Fruit fly (Drosophila melanogaster) whole organism, embryonic: Measurements from ENCODE around the gene Prp16.
A peak's percentile ranks its signal among the peaks of the same experiment; 100 is the strongest.

Experiments
- Awh ChIP-seq: fragments of 200-800 bp; sonication (Bioruptor generic); IDR thresholded peaks from 2 replicates; pipeline ENCODE4, ENCODE4 v1.3.6; 2022; ENCODE audit warnings: missing biosample characterization, missing genetic modification characterization
- BEAF-32 ChIP-seq: fragments of 200-800 bp; sonication (Bioruptor generic); optimal IDR thresholded peaks from 3 replicates; lab custom pipeline; 2017; ENCODE audit warnings: missing biosample characterization, missing genetic modification characterization, mild to moderate bottlenecking, moderate library complexity, missing genetic modification reagents
- Blimp-1 ChIP-seq: fragments of 200-800 bp; sonication (Bioruptor generic); optimal IDR thresholded peaks from 3 replicates; lab custom pipeline; 2018; ENCODE audit warnings: missing biosample characterization, missing genetic modification characterization, mild to moderate bottlenecking, moderate library complexity, missing genetic modification reagents
- C15 ChIP-seq: fragments of 200-800 bp; sonication (Bioruptor generic); IDR thresholded peaks from 3 replicates; pipeline ENCODE4 v1.3.6; 2022; ENCODE audit warnings: missing biosample characterization, missing genetic modification characterization
- CG14860 ChIP-seq: fragments of 200-800 bp; sonication (Bioruptor generic); IDR thresholded peaks from 3 replicates; pipeline ENCODE4 v1.3.6; 2022; ENCODE audit warnings: missing biosample characterization, missing genetic modification characterization; ENCODE audit not compliant: partially characterized antibody
- CG17361 ChIP-seq: fragments of 200-800 bp; sonication (Bioruptor generic); IDR thresholded peaks from 3 replicates; pipeline ENCODE4 v1.3.6; 2022; ENCODE audit warnings: missing biosample characterization, missing genetic modification characterization
- CG18476 ChIP-seq: fragments of 200-800 bp; sonication (Bioruptor generic); optimal IDR thresholded peaks from 2 replicates; lab custom pipeline; 2016; ENCODE audit warnings: missing biosample characterization, mild to moderate bottlenecking, missing genetic modification characterization
- CG18599 ChIP-seq: fragments of 200-800 bp; sonication (Bioruptor generic); optimal IDR thresholded peaks from 3 replicates; lab custom pipeline; 2017; ENCODE audit warnings: missing biosample characterization, missing genetic modification characterization, mild to moderate bottlenecking, moderate library complexity, missing genetic modification reagents
- CG18764 ChIP-seq: fragments of 200-800 bp; sonication (Bioruptor generic); optimal IDR thresholded peaks from 3 replicates; lab custom pipeline; 2016; ENCODE audit warnings: missing biosample characterization, missing genetic modification characterization
- CG32532 ChIP-seq: fragments of 200-800 bp; sonication (Bioruptor generic); IDR thresholded peaks from 2 replicates; pipeline ENCODE4 v1.3.6; 2022; ENCODE audit warnings: missing biosample characterization, missing genetic modification characterization
- CG34224 ChIP-seq: fragments of 200-800 bp; sonication (Bioruptor generic); IDR thresholded peaks from 3 replicates; pipeline ENCODE4 v1.3.6; 2022; ENCODE audit warnings: missing biosample characterization, missing genetic modification characterization; ENCODE audit not compliant: partially characterized antibody
- CG3726 ChIP-seq: fragments of 200-800 bp; sonication (Bioruptor generic); IDR thresholded peaks from 3 replicates; pipeline ENCODE4, ENCODE4 v1.3.6; 2022; ENCODE audit warnings: missing biosample characterization, missing genetic modification characterization
- CG42726 ChIP-seq: fragments of 200-800 bp; sonication (Bioruptor generic); IDR thresholded peaks from 2 replicates; pipeline ENCODE4 v1.3.6; 2022; ENCODE audit warnings: missing biosample characterization, missing genetic modification characterization; ENCODE audit not compliant: partially characterized antibody
- CG4328 ChIP-seq: fragments of 200-800 bp; sonication (Bioruptor generic); optimal IDR thresholded peaks from 3 replicates; lab custom pipeline; 2017; ENCODE audit warnings: missing biosample characterization, missing genetic modification reagents, missing genetic modification characterization
- CG4617 ChIP-seq: fragments of 200-800 bp; sonication (Bioruptor generic); optimal IDR thresholded peaks from 3 replicates; lab custom pipeline; 2016; ENCODE audit warnings: missing biosample characterization, missing genetic modification characterization, borderline replicate concordance
- CG6791 ChIP-seq: fragments of 200-800 bp; sonication (Bioruptor generic); IDR thresholded peaks from 3 replicates; pipeline ENCODE4 v1.3.6; 2022; ENCODE audit warnings: missing biosample characterization, missing genetic modification characterization; ENCODE audit not compliant: partially characterized antibody
- CG7556 ChIP-seq: fragments of 200-800 bp; sonication (Bioruptor generic); optimal IDR thresholded peaks from 2 replicates; lab custom pipeline; 2017; ENCODE audit warnings: missing biosample characterization, mild to moderate bottlenecking, missing genetic modification characterization
- CG7963 ChIP-seq: fragments of 200-800 bp; sonication (Bioruptor generic); IDR thresholded peaks from 3 replicates; pipeline ENCODE4 v1.3.6; 2022; ENCODE audit warnings: missing biosample characterization, missing genetic modification characterization; ENCODE audit not compliant: partially characterized antibody
- CG9609 ChIP-seq: fragments of 200-800 bp; sonication (Bioruptor generic); optimal IDR thresholded peaks from 3 replicates; lab custom pipeline; 2016; ENCODE audit warnings: missing biosample characterization, missing genetic modification characterization
- CrebB ChIP-seq: fragments of 200-800 bp; sonication (Bioruptor generic); optimal IDR thresholded peaks from 3 replicates; lab custom pipeline; 2018; ENCODE audit warnings: missing biosample characterization, mild to moderate bottlenecking, missing genetic modification characterization
- D19A ChIP-seq: fragments of 200-800 bp; optimal IDR thresholded peaks from 3 replicates; lab custom pipeline; 2019; ENCODE audit warnings: missing biosample characterization, mild to moderate bottlenecking, missing genetic modification characterization, moderate library complexity
- Dad ChIP-seq: fragments of 200-800 bp; sonication (Bioruptor generic); optimal IDR thresholded peaks from 3 replicates; lab custom pipeline; 2016; ENCODE audit warnings: missing biosample characterization, missing genetic modification characterization
- Dbx ChIP-seq: fragments of 200-800 bp; sonication (Bioruptor generic); IDR thresholded peaks from 3 replicates; pipeline ENCODE4 v1.3.6; 2022; ENCODE audit warnings: missing biosample characterization, missing genetic modification characterization
- Dek ChIP-seq: fragments of 200-800 bp; sonication (Bioruptor generic); optimal IDR thresholded peaks from 3 replicates; lab custom pipeline; 2019; ENCODE audit warnings: missing biosample characterization, mild to moderate bottlenecking, missing genetic modification characterization, moderate library complexity
- H15 ChIP-seq: fragments of 200-800 bp; sonication (Bioruptor generic); IDR thresholded peaks from 3 replicates; pipeline ENCODE4 v1.3.6; 2022; ENCODE audit warnings: missing biosample characterization, missing genetic modification characterization
- Med ChIP-seq: fragments of 200-800 bp; sonication (Bioruptor generic); peaks from one replicate; lab custom pipeline; 2016; ENCODE audit warnings: missing biosample characterization, missing genetic modification characterization, mild to moderate bottlenecking, inconsistent platforms, moderate library complexity
- Nf-YA ChIP-seq: fragments of 200-800 bp; sonication (Bioruptor generic); IDR thresholded peaks from 2 replicates; pipeline ENCODE4 v1.3.6; 2022; ENCODE audit warnings: missing biosample characterization, missing genetic modification characterization
- Nf-YC ChIP-seq: fragments of 200-800 bp; optimal IDR thresholded peaks from 3 replicates; lab custom pipeline; 2019; ENCODE audit warnings: missing biosample characterization, mild to moderate bottlenecking, missing genetic modification characterization, moderate library complexity
- PHDP ChIP-seq: fragments of 200-800 bp; sonication (Bioruptor generic); optimal IDR thresholded peaks from 3 replicates; lab custom pipeline; 2018; ENCODE audit warnings: missing biosample characterization, mild to moderate bottlenecking, missing genetic modification characterization, moderate library complexity
- Ptx1 ChIP-seq: fragments of 200-800 bp; sonication (Bioruptor generic); IDR thresholded peaks from 2 replicates; pipeline ENCODE4 v1.3.6; 2022; ENCODE audit warnings: missing biosample characterization, missing genetic modification characterization
- Sin3A ChIP-seq: fragments of >200 bp; optimal IDR thresholded peaks from 2 replicates; lab custom pipeline; 2018
- Sry-β ChIP-seq: fragments of 200-800 bp; sonication (Bioruptor generic); optimal IDR thresholded peaks from 2 replicates; lab custom pipeline; 2018; ENCODE audit warnings: missing biosample characterization, mild to moderate bottlenecking, missing genetic modification characterization, moderate library complexity
- al ChIP-seq: fragments of 200-800 bp; sonication (Bioruptor generic); IDR thresholded peaks from 2 replicates; pipeline ENCODE4 v1.3.6; 2022; ENCODE audit warnings: missing biosample characterization, missing genetic modification characterization
- btn ChIP-seq: fragments of 200-800 bp; sonication (Bioruptor generic); optimal IDR thresholded peaks from 2 replicates; lab custom pipeline; 2016; ENCODE audit warnings: missing biosample characterization, missing genetic modification characterization
- chinmo ChIP-seq: fragments of 200-800 bp; sonication (Bioruptor generic); IDR thresholded peaks from 4 replicates; pipeline ENCODE4 v1.3.6; 2022; ENCODE audit warnings: missing biosample characterization, missing genetic modification characterization; ENCODE audit not compliant: partially characterized antibody
- crc ChIP-seq: fragments of 200-800 bp; sonication (Bioruptor generic); optimal IDR thresholded peaks from 2 replicates; lab custom pipeline; 2016; ENCODE audit warnings: missing biosample characterization, missing genetic modification characterization
- dmrt11E ChIP-seq: fragments of 200-800 bp; sonication (Bioruptor generic); optimal IDR thresholded peaks from 3 replicates; lab custom pipeline; 2018; ENCODE audit warnings: missing biosample characterization, mild to moderate bottlenecking, missing genetic modification characterization, moderate library complexity
- esg ChIP-seq: fragments of 200-800 bp; sonication (Bioruptor generic); conservative IDR thresholded peaks from 2 replicates; pipeline ENCODE4 v1.3.6; 2022; ENCODE audit warnings: missing biosample characterization, missing genetic modification characterization
- gro ChIP-seq: fragments of 200-800 bp; sonication (Bioruptor generic); optimal IDR thresholded peaks from 2 replicates; lab custom pipeline; 2016; ENCODE audit warnings: missing biosample characterization, missing genetic modification characterization
- lola ChIP-seq, 3 experiments: fragments of >200 bp in 2 of 3; fragments of 200-800 bp in 1 of 3; sonication (Bioruptor generic) in 1 of 3; optimal IDR thresholded peaks; 2 replicates each; lab custom pipeline; 2017 to 2019; ENCODE audit warnings: missing biosample characterization in 3 of 3, missing genetic modification characterization in 3 of 3, mild to moderate bottlenecking in 1 of 3, moderate library complexity in 1 of 3
- nerfin-1 ChIP-seq: fragments of 200-800 bp; sonication (Bioruptor generic); optimal IDR thresholded peaks from 3 replicates; lab custom pipeline; 2019; ENCODE audit warnings: missing biosample characterization, mild to moderate bottlenecking, missing genetic modification characterization, moderate library complexity
- pum ChIP-seq: fragments of 200-800 bp; sonication (Bioruptor generic); optimal IDR thresholded peaks from 2 replicates; lab custom pipeline; 2016; ENCODE audit warnings: missing biosample characterization, missing genetic modification characterization
- tin ChIP-seq: fragments of 200-800 bp; sonication (Bioruptor generic); optimal IDR thresholded peaks from 3 replicates; lab custom pipeline; 2016; ENCODE audit warnings: missing biosample characterization, missing genetic modification characterization
- ttk ChIP-seq: fragments of 200-800 bp; sonication (Bioruptor generic); IDR thresholded peaks from 2 replicates; pipeline ENCODE4 v2.1.2; 2022; ENCODE audit warnings: missing biosample characterization, missing genetic modification characterization
- unc-4 ChIP-seq: fragments of 200-800 bp; sonication (Bioruptor generic); IDR thresholded peaks from 2 replicates; pipeline ENCODE4 v1.3.6; 2022; ENCODE audit warnings: missing biosample characterization, missing genetic modification characterization; ENCODE audit not compliant: partially characterized antibody
- unpg ChIP-seq: fragments of 200-800 bp; sonication (Bioruptor generic); optimal IDR thresholded peaks from 3 replicates; lab custom pipeline; 2018; ENCODE audit warnings: missing biosample characterization, mild to moderate bottlenecking, missing genetic modification characterization, moderate library complexity
- usp ChIP-seq: fragments of >200 bp; optimal IDR thresholded peaks from 2 replicates; lab custom pipeline; 2017; ENCODE audit warnings: missing biosample characterization, missing genetic modification characterization
- wdn ChIP-seq: fragments of 200-800 bp; sonication (Bioruptor generic); IDR thresholded peaks from 2 replicates; pipeline ENCODE4 v1.3.6; 2022; ENCODE audit warnings: missing biosample characterization, missing genetic modification characterization

Prp16 gene

DNA sequence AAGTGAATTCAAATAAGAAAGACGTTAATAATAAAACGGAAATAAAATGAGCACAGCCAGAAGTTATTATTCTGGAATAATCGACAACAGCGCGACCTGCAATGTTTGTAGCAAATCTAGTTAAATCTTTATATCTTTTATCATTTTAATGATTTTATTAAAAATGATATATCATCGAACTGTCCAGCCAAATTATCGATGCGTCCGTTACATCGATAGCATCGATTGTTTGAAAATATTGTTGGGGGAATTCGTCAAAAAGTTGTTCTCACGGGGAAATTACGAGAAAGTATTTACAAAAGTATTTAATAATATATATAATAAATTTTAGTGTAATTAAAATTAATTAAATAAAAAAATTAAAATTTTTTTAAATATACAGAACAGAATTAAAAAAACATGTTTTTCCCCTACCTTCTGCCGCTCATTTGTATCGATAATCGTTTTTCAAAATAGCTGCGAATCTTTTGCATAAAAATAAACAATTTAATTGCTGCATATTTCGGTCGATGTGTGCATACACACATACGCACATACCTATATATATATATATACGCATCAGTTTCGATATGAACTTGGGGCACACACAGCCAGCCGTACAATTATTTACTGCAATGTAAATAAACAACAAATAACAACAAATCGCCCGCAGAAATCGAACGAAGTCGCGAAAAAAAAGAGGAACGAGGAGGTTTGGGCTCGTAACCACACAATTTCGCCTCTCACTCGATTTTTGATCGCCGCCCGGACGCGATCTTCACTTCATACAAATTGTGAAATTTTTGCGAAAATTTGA is 42.0 kb downstream of the Prp16 start, which contains the start of gene CG32599 (continued):
- TF ChIP-seq Dek: no peak
- TF ChIP-seq CG18764: no peak
- no peak for TF ChIP-seq wdn (GFP tag; lab: Robert Waterston, UW)
- TF ChIP-seq ttk (GFP tag; lab: Robert Waterston, UW): no peak
- peak; percentile 41; the same call in 1 of the 3 replicates for TF ChIP-seq CG17361 (GFP tag; lab: Robert Waterston, UW)
- TF ChIP-seq chinmo: 0 out of 4 replicates have a peak, but pooled peaks have one; percentile 44
- no peak for TF ChIP-seq gro
- no peak for TF ChIP-seq tin (GFP tag; lab: Kevin White, UChicago)
- peak; percentile 36 for TF ChIP-seq PHDP
- peak; percentile 5 for TF ChIP-seq Med (GFP tag; lab: Kevin White, UChicago)
- peak; percentile 32 for TF ChIP-seq Blimp-1 (GFP tag; lab: Kevin White, UChicago)
- peak; percentile 62; the same call in 1 of the 3 replicates for TF ChIP-seq CG6791 (GFP tag; lab: Robert Waterston, UW)
- TF ChIP-seq CG18476 (GFP tag; lab: Kevin White, UChicago): no peak
- TF ChIP-seq Nf-YC: peak; percentile 11
- TF ChIP-seq CG9609 (GFP tag; lab: Kevin White, UChicago): no peak
- peak; percentile 56 for TF ChIP-seq CG32532 (GFP tag; lab: Robert Waterston, UW)
- TF ChIP-seq crc (GFP tag; lab: Kevin White, UChicago): no peak
- TF ChIP-seq Sin3A (lab: Kevin White, UChicago): no peak
- TF ChIP-seq Nf-YA (GFP tag; lab: Robert Waterston, UW): no peak
- peak; percentile 39; the same call in 1 of the 2 replicates for TF ChIP-seq Awh (GFP tag; lab: Robert Waterston, UW)
- peak; percentile 59; the same call in 2 of the 3 replicates for TF ChIP-seq CG14860
- TF ChIP-seq CG34224 (GFP tag; lab: Robert Waterston, UW): peak; percentile 54; the same call in 1 of the 3 replicates
- TF ChIP-seq Ptx1: peak; percentile 66
- TF ChIP-seq Dad (GFP tag; lab: Kevin White, UChicago): no peak
- TF ChIP-seq Sry-β (GFP tag; lab: Kevin White, UChicago): no peak
- TF ChIP-seq D19A (tag; lab: Kevin White, UChicago): peak; percentile 37
- no peak for TF ChIP-seq C15 (GFP tag; lab: Robert Waterston, UW)
- TF ChIP-seq dmrt11E (tag; lab: Kevin White, UChicago): peak; percentile 43
- no peak for TF ChIP-seq H15 (GFP tag; lab: Robert Waterston, UW)
- TF ChIP-seq btn (GFP tag; lab: Kevin White, UChicago): no peak
- TF ChIP-seq unpg (GFP tag; lab: Kevin White, UChicago): peak; percentile 60
- TF ChIP-seq CG7963 (GFP tag; lab: Robert Waterston, UW): peak; percentile 33; the same call in 1 of the 3 replicates
- peak; percentile 31; the same call in 1 of the 2 replicates for TF ChIP-seq al (GFP tag; lab: Robert Waterston, UW)
- TF ChIP-seq CG18599 (GFP tag; lab: Kevin White, UChicago): peak; percentile 10
- no peak for TF ChIP-seq esg (GFP tag; lab: Robert Waterston, UW)
- no peak for TF ChIP-seq CrebB
- TF ChIP-seq CG3726: no peak
- TF ChIP-seq BEAF-32 (GFP tag; lab: Kevin White, UChicago): peak; percentile 64
- TF ChIP-seq CG7556 (GFP tag; lab: Kevin White, UChicago): no peak
- TF ChIP-seq nerfin-1 (tag; lab: Kevin White, UChicago): no peak
- no peak for TF ChIP-seq CG4617 (GFP tag; lab: Kevin White, UChicago)
- TF ChIP-seq usp (GFP tag; lab: Kevin White, UChicago): no peak
- TF ChIP-seq CG42726 (GFP tag; lab: Robert Waterston, UW): peak; percentile 59; the same call in 1 of the 2 replicates
- peak; percentile 63 for TF ChIP-seq unc-4
- TF ChIP-seq pum (GFP tag; lab: Kevin White, UChicago): no peak
- peak in 1 of 3 experiments; percentile 16 for TF ChIP-seq lola (GFP tag; optimal IDR thresholded peaks at IDR 0.05; lab: Kevin White, UChicago)
- peak; percentile 48; the same call in 1 of the 3 replicates for TF ChIP-seq Dbx (GFP tag; lab: Robert Waterston, UW)
- TF ChIP-seq CG4328 (GFP tag; lab: Kevin White, UChicago): no peak
